Worm (Caenorhabditis elegans) whole organism, early embryonic: ENCODE measurements around the gene H20E11.3.

Experiments used
- B0310.2 ChIP-seq: sonication (generic microtip); optimal IDR thresholded peaks from 2 replicates; lab custom pipeline; 2016; ENCODE audit warnings: mild to moderate bottlenecking, missing genetic modification characterization, missing compliant biosample characterization
- F13C5.2 ChIP-seq: sonication (generic microtip); optimal IDR thresholded peaks from 2 replicates; lab custom pipeline; 2017; ENCODE audit warnings: mild to moderate bottlenecking, missing genetic modification characterization, inconsistent platforms, missing compliant biosample characterization
- aly-1 ChIP-seq: sonication (generic microtip); optimal IDR thresholded peaks from 2 replicates; lab custom pipeline; 2016; ENCODE audit warnings: missing genetic modification characterization, missing compliant biosample characterization
- ama-1 ChIP-seq: fragments of 150-350 bp; optimal IDR thresholded peaks from 2 replicates; lab custom pipeline; 2014
- ceh-13 ChIP-seq: fragments of 200-800 bp; sonication (Bioruptor generic); optimal IDR thresholded peaks from 2 replicates; lab custom pipeline; 2018; ENCODE audit warnings: mild to moderate bottlenecking, missing genetic modification characterization, missing compliant biosample characterization
- ceh-36 ChIP-seq: sonication (generic microtip); optimal IDR thresholded peaks from 2 replicates; lab custom pipeline; 2016; ENCODE audit warnings: missing genetic modification characterization, inconsistent platforms, missing compliant biosample characterization
- ets-7 ChIP-seq: sonication (generic microtip); optimal IDR thresholded peaks from 2 replicates; lab custom pipeline; 2016; ENCODE audit warnings: missing genotype, missing genetic modification characterization, missing compliant biosample characterization
- flt-1 ChIP-seq: fragments of 200-800 bp; sonication (Bioruptor generic); IDR thresholded peaks from 2 replicates; pipeline ENCODE4 v1.3.6; 2022; ENCODE audit warnings: missing genetic modification characterization, missing compliant biosample characterization
- hmbx-1 ChIP-seq: sonication (generic microtip); optimal IDR thresholded peaks from 2 replicates; lab custom pipeline; 2016; ENCODE audit warnings: mild to moderate bottlenecking, missing genetic modification characterization, missing compliant biosample characterization
- hmg-4 ChIP-seq: fragments of 200-800 bp; sonication (Bioruptor generic); optimal IDR thresholded peaks from 2 replicates; lab custom pipeline; 2018; ENCODE audit warnings: mild to moderate bottlenecking, missing genetic modification characterization, missing compliant biosample characterization
- hnd-1 ChIP-seq: sonication (generic microtip); optimal IDR thresholded peaks from 2 replicates; lab custom pipeline; 2016; ENCODE audit warnings: missing genetic modification characterization, missing compliant biosample characterization
- pes-1 ChIP-seq: fragments of 200-800 bp; sonication (Bioruptor generic); IDR thresholded peaks from 2 replicates; pipeline ENCODE4 v1.3.6; 2022; ENCODE audit warnings: missing genetic modification reagents, missing genetic modification characterization, missing compliant biosample characterization
- scrt-1 ChIP-seq: fragments of 200-800 bp; sonication (Bioruptor generic); IDR thresholded peaks from 2 replicates; pipeline ENCODE4 v1.3.6; 2022; ENCODE audit warnings: missing genetic modification characterization, missing compliant biosample characterization
- sea-1 ChIP-seq: fragments of 200-800 bp; sonication (Bioruptor generic); conservative IDR thresholded peaks from 2 replicates; pipeline ENCODE4 v1.3.6; 2022; ENCODE audit warnings: missing genetic modification characterization, missing compliant biosample characterization
- tbx-11 ChIP-seq: fragments of 200-800 bp; sonication (Bioruptor generic); IDR thresholded peaks from 2 replicates; pipeline ENCODE4 v1.3.6; 2022; ENCODE audit warnings: missing genetic modification characterization, missing compliant biosample characterization
- tbx-37 ChIP-seq: fragments of 200-800 bp; sonication (Bioruptor generic); conservative IDR thresholded peaks from 2 replicates; pipeline ENCODE4 v1.3.6; 2022; ENCODE audit warnings: missing genetic modification reagents, missing genetic modification characterization, missing compliant biosample characterization
- tra-4 ChIP-seq: sonication (generic microtip); optimal IDR thresholded peaks from 2 replicates; lab custom pipeline; 2017; ENCODE audit warnings: missing genetic modification characterization, missing compliant biosample characterization

H20E11.3 gene

ce11 chrIV:6804815-6805214 lies 19.8 kb upstream of the H20E11.3 start, which contains the start of gene C17H12.37:
Gene C17H12.37 (plus strand): TSS chrIV:6805115.
- TF ChIP-seq tbx-11 (GFP tag; lab: Robert Waterston, UW): no peak

- TF ChIP-seq scrt-1 (GFP tag; lab: Robert Waterston, UW) (no peak), tbx-11 (GFP tag; lab: Robert Waterston, UW) (no peak), pes-1 (GFP tag; lab: Robert Waterston, UW) (no peak), tbx-37 (GFP tag; lab: Robert Waterston, UW) (no peak), ceh-36 (no peak), ama-1 (lab: Kevin White, UChicago) (no peak), flt-1 (no peak), ceh-13 (GFP tag; lab: Kevin White, UChicago) (no peak), B0310.2 (tag; lab: Kevin White, UChicago) (no peak), sea-1 (no peak), hmbx-1 (tag; lab: Kevin White, UChicago) (no peak), aly-1 (tag; lab: Kevin White, UChicago) (no peak), F13C5.2 (tag; lab: Kevin White, UChicago) (no peak), tra-4 (tag; lab: Kevin White, UChicago) (no peak), hnd-1 (tag; lab: Kevin White, UChicago) (no peak), ets-7 (tag; lab: Kevin White, UChicago) (no peak), hmg-4 (GFP tag; lab: Kevin White, UChicago) (no peak)
These were observed 18.0 kb upstream of the H20E11.3 start, which contains the start of gene C17H12.10 for ce11 chrIV:6806475-6807063. Gene C17H12.10 (plus strand): TSS chrIV:6806799.

ce11 chrIV:6809756-6810155 lies 14.9 kb upstream of the H20E11.3 start:
- TF ChIP-seq hnd-1 (tag; lab: Kevin White, UChicago): no peak
- peak; percentile 37 for TF ChIP-seq F13C5.2 (tag; lab: Kevin White, UChicago)
- no peak for TF ChIP-seq ceh-36

- TF ChIP-seq hnd-1 (tag; lab: Kevin White, UChicago) (no peak), hmbx-1 (tag; lab: Kevin White, UChicago) (no peak), aly-1 (tag; lab: Kevin White, UChicago) (no peak), F13C5.2 (tag; lab: Kevin White, UChicago) (no peak), ceh-13 (GFP tag; lab: Kevin White, UChicago) (no peak), scrt-1 (GFP tag; lab: Robert Waterston, UW) (no peak), tra-4 (tag; lab: Kevin White, UChicago) (no peak), tbx-37 (GFP tag; lab: Robert Waterston, UW) (no peak), ets-7 (tag; lab: Kevin White, UChicago) (no peak), hmg-4 (GFP tag; lab: Kevin White, UChicago) (no peak), B0310.2 (tag; lab: Kevin White, UChicago) (no peak), tbx-11 (GFP tag; lab: Robert Waterston, UW) (no peak), flt-1 (no peak), sea-1 (no peak), pes-1 (GFP tag; lab: Robert Waterston, UW) (no peak), ceh-36 (no peak), ama-1 (lab: Kevin White, UChicago) (no peak)
These were observed 12.8 kb upstream of the H20E11.3 start, which contains the start of gene ceh-48 for ce11 chrIV:6811808-6812207. Gene ceh-48 (plus strand): TSS chrIV:6812108.

- TF ChIP-seq tra-4 (tag; lab: Kevin White, UChicago) (no peak), hmbx-1 (tag; lab: Kevin White, UChicago) (no peak), sea-1 (no peak), hmg-4 (GFP tag; lab: Kevin White, UChicago) (no peak), aly-1 (tag; lab: Kevin White, UChicago) (no peak), ets-7 (tag; lab: Kevin White, UChicago) (no peak), tbx-37 (GFP tag; lab: Robert Waterston, UW) (no peak), tbx-11 (GFP tag; lab: Robert Waterston, UW) (no peak)
These were observed 7.1 kb upstream of the H20E11.3 start, which contains the start of gene C17H12.5 for ce11 chrIV:6817554-6817953. Gene C17H12.5 (minus strand): TSS chrIV:6817654.

- TF ChIP-seq tra-4 (tag; lab: Kevin White, UChicago) (no peak), aly-1 (tag; lab: Kevin White, UChicago) (no peak), hnd-1 (tag; lab: Kevin White, UChicago) (no peak), sea-1 (no peak), tbx-11 (GFP tag; lab: Robert Waterston, UW) (no peak), B0310.2 (tag; lab: Kevin White, UChicago) (no peak), ets-7 (tag; lab: Kevin White, UChicago) (no peak), F13C5.2 (tag; lab: Kevin White, UChicago) (no peak), pes-1 (GFP tag; lab: Robert Waterston, UW) (no peak), scrt-1 (GFP tag; lab: Robert Waterston, UW) (no peak), ceh-13 (GFP tag; lab: Kevin White, UChicago) (no peak), hmbx-1 (tag; lab: Kevin White, UChicago) (no peak), flt-1 (no peak), hmg-4 (GFP tag; lab: Kevin White, UChicago) (no peak), ceh-36 (no peak), ama-1 (lab: Kevin White, UChicago) (no peak), tbx-37 (GFP tag; lab: Robert Waterston, UW) (no peak)
These were observed 6.2 kb upstream of the H20E11.3 start, which contains the start of gene C17H12.8 for ce11 chrIV:6818369-6818768. Gene C17H12.8 (plus strand): TSS chrIV:6818703.

- TF ChIP-seq tbx-37 (GFP tag; lab: Robert Waterston, UW): no peak
- TF ChIP-seq ets-7 (tag; lab: Kevin White, UChicago): no peak
- TF ChIP-seq tra-4 (tag; lab: Kevin White, UChicago): no peak
These were observed 2.9 kb upstream of the H20E11.3 start for ce11 chrIV:6821709-6822108.
